Worm (Caenorhabditis elegans) whole organism, L4/young adult: ENCODE results near the gene srx-115.
"Not testable (repeated sequence)": the region's sequence is repeated elsewhere in the genome, so short reads cannot be mapped to it uniquely, and the experiment has no call there.

Experiments
- W03F9.2 ChIP-seq: fragments of 150-350 bp; optimal IDR thresholded peaks from 2 replicates; lab custom pipeline; 2014; ENCODE audit warnings: missing biosample characterization, missing genetic modification characterization
- dao-5 ChIP-seq: sonication (generic microtip); optimal IDR thresholded peaks from 2 replicates; lab custom pipeline; 2016; ENCODE audit warnings: missing genotype, missing genetic modification characterization, moderate library complexity, missing compliant biosample characterization
- him-1 ChIP-seq: sonication (generic microtip); optimal IDR thresholded peaks from 2 replicates; lab custom pipeline; 2016; ENCODE audit warnings: missing genotype, missing genetic modification reagents, missing genetic modification characterization, missing compliant biosample characterization

srx-115 gene

DNA sequence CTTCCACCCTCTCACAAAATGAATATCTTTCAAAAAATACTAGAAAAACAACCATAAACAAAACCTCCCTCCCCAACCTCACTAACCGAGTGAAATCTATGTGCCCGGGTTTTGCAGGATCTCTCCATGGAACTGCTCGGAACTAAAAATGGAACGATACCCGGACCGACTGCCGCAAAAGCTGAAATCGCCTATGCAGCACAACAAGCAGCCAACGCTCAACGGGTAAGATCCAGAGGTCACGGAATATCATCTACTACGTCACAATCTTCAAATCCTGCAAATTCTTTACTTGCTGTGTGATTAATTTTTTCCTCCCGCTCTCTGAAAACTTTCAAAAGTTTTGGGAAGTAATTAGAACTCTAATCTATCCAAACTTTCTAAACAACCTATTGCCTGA is 17.6 kb downstream of the srx-115 start:
- TF ChIP-seq W03F9.2 (tag; lab: Kevin White, UChicago), result no peak
- no peak for TF ChIP-seq dao-5 (tag; lab: Kevin White, UChicago)
- no peak for TF ChIP-seq him-1 (tag; lab: Kevin White, UChicago)

DNA sequence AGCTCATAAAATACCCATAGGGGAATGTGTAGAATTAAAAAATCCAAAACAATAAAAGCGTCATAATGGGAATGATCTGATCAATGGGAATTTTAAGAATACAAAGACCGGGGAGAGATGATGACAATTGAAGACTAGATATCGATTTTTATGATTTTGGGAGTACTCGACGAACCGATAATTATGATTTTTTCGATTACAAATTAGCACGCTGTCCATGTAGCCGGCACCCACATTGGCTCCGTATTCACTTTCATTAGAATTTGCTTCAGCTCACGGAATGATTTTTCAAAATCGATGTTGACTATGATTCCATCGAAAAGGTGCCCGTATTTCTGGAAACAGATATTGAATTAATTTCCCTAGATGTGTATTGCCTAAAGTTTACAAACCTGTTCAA is 21.1 kb downstream of the srx-115 start:
- no peak for TF ChIP-seq him-1 (tag; lab: Kevin White, UChicago)
- no peak for TF ChIP-seq dao-5 (tag; lab: Kevin White, UChicago)
- TF ChIP-seq W03F9.2 (tag; lab: Kevin White, UChicago), result no peak

ce11 chrV:8795499-8795898 is 23.8 kb downstream of the srx-115 start:
- TF ChIP-seq him-1 (tag; lab: Kevin White, UChicago) (no peak), dao-5 (tag; lab: Kevin White, UChicago) (no peak), W03F9.2 (tag; lab: Kevin White, UChicago) (no peak)

ce11 chrV:8796246-8796645 is 24.5 kb downstream of the srx-115 start:
- TF ChIP-seq dao-5 (tag; lab: Kevin White, UChicago), result no peak
- no peak for TF ChIP-seq him-1 (tag; lab: Kevin White, UChicago)
- TF ChIP-seq W03F9.2 (tag; lab: Kevin White, UChicago), result no peak

- no peak for TF ChIP-seq W03F9.2 (tag; lab: Kevin White, UChicago)
- no peak for TF ChIP-seq him-1 (tag; lab: Kevin White, UChicago)
- no peak for TF ChIP-seq dao-5 (tag; lab: Kevin White, UChicago)
Observed at ce11 chrV:8796889-8797288, 25.2 kb downstream of the srx-115 start.

DNA sequence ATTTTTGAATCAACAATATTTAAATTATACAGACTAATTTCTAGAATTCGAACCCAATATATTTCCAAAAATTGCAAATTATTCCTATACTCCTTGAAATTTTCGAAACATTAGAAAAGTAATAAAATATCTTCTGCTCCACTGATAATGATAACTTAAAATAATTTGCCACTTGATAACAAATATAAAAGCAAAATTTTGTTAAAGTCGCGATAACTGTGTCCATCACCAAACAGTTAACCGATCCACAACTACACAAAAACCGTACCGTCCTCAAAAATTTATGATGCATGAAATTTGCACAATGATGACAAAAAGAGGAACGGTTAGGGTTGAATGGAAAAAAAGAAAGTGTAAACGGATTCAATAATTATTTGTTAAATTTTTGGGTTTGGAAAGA is 26.8 kb downstream of the srx-115 start:
- TF ChIP-seq W03F9.2 (tag; lab: Kevin White, UChicago), result no peak

DNA sequence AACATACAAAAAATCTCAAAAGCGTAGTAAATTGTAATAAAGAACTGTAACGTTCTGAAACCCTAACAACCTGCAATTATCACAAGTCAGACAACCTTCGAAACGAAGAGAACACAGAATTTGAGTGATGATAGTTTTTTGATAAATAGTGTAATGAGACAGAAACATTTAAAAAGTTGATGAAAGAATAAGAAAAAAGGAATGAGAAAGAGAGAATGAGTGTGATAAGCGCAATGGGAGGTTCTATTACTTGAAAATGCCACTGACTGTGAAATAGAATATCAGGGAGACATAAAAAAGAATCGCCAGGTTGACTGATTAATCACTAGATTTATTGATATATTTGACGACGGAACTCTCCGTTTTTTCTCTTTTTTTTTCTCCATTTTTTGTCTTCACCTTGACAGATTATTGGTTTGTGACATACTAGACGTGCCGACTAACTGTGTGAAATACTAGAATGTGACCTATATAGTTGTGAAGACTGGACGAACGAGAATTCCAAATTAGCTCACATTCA is 27.7 kb downstream of the srx-115 start:
- TF ChIP-seq W03F9.2 (tag; lab: Kevin White, UChicago), result no peak
- no peak for TF ChIP-seq him-1 (tag; lab: Kevin White, UChicago)
- no peak for TF ChIP-seq dao-5 (tag; lab: Kevin White, UChicago)

DNA sequence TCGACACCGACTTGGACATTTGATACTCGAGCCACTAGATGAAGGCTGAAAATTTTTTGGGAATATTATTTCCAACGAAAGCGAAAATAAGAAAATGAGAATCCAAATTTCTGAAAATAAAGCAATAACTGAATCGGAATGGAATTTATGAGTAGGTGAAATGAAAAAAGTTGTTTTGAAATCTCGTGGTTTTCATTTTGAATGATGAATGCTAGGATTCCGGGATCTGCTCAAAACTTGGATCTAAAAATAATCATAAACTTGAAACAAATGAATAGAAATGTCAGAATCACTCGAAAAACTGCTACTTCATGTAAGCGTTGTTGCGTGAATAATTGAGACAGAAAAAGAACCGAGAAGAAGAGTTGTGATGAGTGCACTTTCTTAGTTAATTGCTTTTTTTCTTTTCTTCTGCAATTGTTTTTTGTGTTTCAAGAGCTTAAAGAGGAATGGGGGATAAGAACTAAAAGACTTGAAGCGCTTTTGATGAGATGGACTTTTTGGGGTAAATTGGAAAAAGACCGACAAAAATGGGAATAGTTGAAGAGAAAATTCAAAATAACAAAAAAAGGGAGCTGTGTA is 29.4 kb downstream of the srx-115 start, which contains the start of gene magu-2:
Gene magu-2, minus strand, starts transcription at position 51 of the 582 bp plus-strand sequence.
- no peak for TF ChIP-seq him-1 (tag; lab: Kevin White, UChicago)
- TF ChIP-seq W03F9.2 (tag; lab: Kevin White, UChicago), result no peak
- no peak for TF ChIP-seq dao-5 (tag; lab: Kevin White, UChicago)

- TF ChIP-seq dao-5 (tag; lab: Kevin White, UChicago) (no peak), him-1 (tag; lab: Kevin White, UChicago) (no peak), W03F9.2 (tag; lab: Kevin White, UChicago) (no peak)
Observed at ce11 chrV:8802252-8802651, 30.6 kb downstream of the srx-115 start.

- no peak for TF ChIP-seq him-1 (tag; lab: Kevin White, UChicago)
- no peak for TF ChIP-seq dao-5 (tag; lab: Kevin White, UChicago)
- TF ChIP-seq W03F9.2 (tag; lab: Kevin White, UChicago), result no peak
Observed at ce11 chrV:8805047-8805446, 33.3 kb downstream of the srx-115 start.

ce11 chrV:8819855-8820254 is 48.2 kb downstream of the srx-115 start, which contains the start of gene rpm-1:
Gene rpm-1, minus strand, starts transcription at chrV:8819955.
- TF ChIP-seq him-1, W03F9.2, dao-5 (tag; lab: Kevin White, UChicago): not testable (repeated sequence)
